Worm (Caenorhabditis elegans) whole organism, early embryonic: ENCODE measurements around the gene mam-2.

Source experiments
- B0310.2 ChIP-seq: sonication (generic microtip); optimal IDR thresholded peaks from 2 replicates; lab custom pipeline; 2016; ENCODE audit warnings: mild to moderate bottlenecking, missing genetic modification characterization, missing compliant biosample characterization
- F13C5.2 ChIP-seq: sonication (generic microtip); optimal IDR thresholded peaks from 2 replicates; lab custom pipeline; 2017; ENCODE audit warnings: mild to moderate bottlenecking, missing genetic modification characterization, inconsistent platforms, missing compliant biosample characterization
- aly-1 ChIP-seq: sonication (generic microtip); optimal IDR thresholded peaks from 2 replicates; lab custom pipeline; 2016; ENCODE audit warnings: missing genetic modification characterization, missing compliant biosample characterization
- ama-1 ChIP-seq: fragments of 150-350 bp; optimal IDR thresholded peaks from 2 replicates; lab custom pipeline; 2014
- ceh-13 ChIP-seq: fragments of 200-800 bp; sonication (Bioruptor generic); optimal IDR thresholded peaks from 2 replicates; lab custom pipeline; 2018; ENCODE audit warnings: mild to moderate bottlenecking, missing genetic modification characterization, missing compliant biosample characterization
- ceh-36 ChIP-seq: sonication (generic microtip); optimal IDR thresholded peaks from 2 replicates; lab custom pipeline; 2016; ENCODE audit warnings: missing genetic modification characterization, inconsistent platforms, missing compliant biosample characterization
- ets-7 ChIP-seq: sonication (generic microtip); optimal IDR thresholded peaks from 2 replicates; lab custom pipeline; 2016; ENCODE audit warnings: missing genotype, missing genetic modification characterization, missing compliant biosample characterization
- flt-1 ChIP-seq: fragments of 200-800 bp; sonication (Bioruptor generic); IDR thresholded peaks from 2 replicates; pipeline ENCODE4 v1.3.6; 2022; ENCODE audit warnings: missing genetic modification characterization, missing compliant biosample characterization
- hmbx-1 ChIP-seq: sonication (generic microtip); optimal IDR thresholded peaks from 2 replicates; lab custom pipeline; 2016; ENCODE audit warnings: mild to moderate bottlenecking, missing genetic modification characterization, missing compliant biosample characterization
- hmg-4 ChIP-seq: fragments of 200-800 bp; sonication (Bioruptor generic); optimal IDR thresholded peaks from 2 replicates; lab custom pipeline; 2018; ENCODE audit warnings: mild to moderate bottlenecking, missing genetic modification characterization, missing compliant biosample characterization
- hnd-1 ChIP-seq: sonication (generic microtip); optimal IDR thresholded peaks from 2 replicates; lab custom pipeline; 2016; ENCODE audit warnings: missing genetic modification characterization, missing compliant biosample characterization
- pes-1 ChIP-seq: fragments of 200-800 bp; sonication (Bioruptor generic); IDR thresholded peaks from 2 replicates; pipeline ENCODE4 v1.3.6; 2022; ENCODE audit warnings: missing genetic modification reagents, missing genetic modification characterization, missing compliant biosample characterization
- scrt-1 ChIP-seq: fragments of 200-800 bp; sonication (Bioruptor generic); IDR thresholded peaks from 2 replicates; pipeline ENCODE4 v1.3.6; 2022; ENCODE audit warnings: missing genetic modification characterization, missing compliant biosample characterization
- sea-1 ChIP-seq: fragments of 200-800 bp; sonication (Bioruptor generic); conservative IDR thresholded peaks from 2 replicates; pipeline ENCODE4 v1.3.6; 2022; ENCODE audit warnings: missing genetic modification characterization, missing compliant biosample characterization
- tbx-11 ChIP-seq: fragments of 200-800 bp; sonication (Bioruptor generic); IDR thresholded peaks from 2 replicates; pipeline ENCODE4 v1.3.6; 2022; ENCODE audit warnings: missing genetic modification characterization, missing compliant biosample characterization
- tbx-37 ChIP-seq: fragments of 200-800 bp; sonication (Bioruptor generic); conservative IDR thresholded peaks from 2 replicates; pipeline ENCODE4 v1.3.6; 2022; ENCODE audit warnings: missing genetic modification reagents, missing genetic modification characterization, missing compliant biosample characterization
- tra-4 ChIP-seq: sonication (generic microtip); optimal IDR thresholded peaks from 2 replicates; lab custom pipeline; 2017; ENCODE audit warnings: missing genetic modification characterization, missing compliant biosample characterization

mam-2 gene

DNA sequence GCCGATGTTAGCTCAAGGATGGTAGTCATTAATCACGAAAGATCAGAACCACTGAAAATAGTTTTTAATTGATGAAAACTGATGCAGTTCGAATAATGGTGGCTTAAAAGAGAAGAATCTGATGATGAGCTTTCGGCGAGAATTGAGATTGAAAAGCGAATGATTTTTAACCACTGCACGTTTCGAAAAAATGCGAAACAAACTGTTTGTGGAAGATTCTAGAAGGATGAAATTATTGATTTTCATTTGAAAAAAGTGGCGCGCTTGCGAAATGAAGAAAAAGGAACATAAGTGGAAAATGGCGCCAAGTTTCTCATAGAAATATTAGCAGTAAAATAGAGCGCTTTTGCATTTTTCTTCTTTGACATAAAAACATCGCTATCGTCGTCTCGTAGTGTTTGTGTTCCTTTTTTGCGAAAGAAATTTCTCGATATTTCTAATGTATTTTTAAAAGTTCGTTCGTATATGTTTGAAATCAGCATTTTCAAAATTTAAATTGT lies 11.9 kb downstream of the mam-2 start, which contains the start of gene uba-1:
uba-1 (minus strand) TSS at position 51 of the 500 bp plus-strand sequence.
- TF ChIP-seq tbx-37 (GFP tag; lab: Robert Waterston, UW) (no peak), ama-1 (lab: Kevin White, UChicago) (peak; percentile 61)

DNA sequence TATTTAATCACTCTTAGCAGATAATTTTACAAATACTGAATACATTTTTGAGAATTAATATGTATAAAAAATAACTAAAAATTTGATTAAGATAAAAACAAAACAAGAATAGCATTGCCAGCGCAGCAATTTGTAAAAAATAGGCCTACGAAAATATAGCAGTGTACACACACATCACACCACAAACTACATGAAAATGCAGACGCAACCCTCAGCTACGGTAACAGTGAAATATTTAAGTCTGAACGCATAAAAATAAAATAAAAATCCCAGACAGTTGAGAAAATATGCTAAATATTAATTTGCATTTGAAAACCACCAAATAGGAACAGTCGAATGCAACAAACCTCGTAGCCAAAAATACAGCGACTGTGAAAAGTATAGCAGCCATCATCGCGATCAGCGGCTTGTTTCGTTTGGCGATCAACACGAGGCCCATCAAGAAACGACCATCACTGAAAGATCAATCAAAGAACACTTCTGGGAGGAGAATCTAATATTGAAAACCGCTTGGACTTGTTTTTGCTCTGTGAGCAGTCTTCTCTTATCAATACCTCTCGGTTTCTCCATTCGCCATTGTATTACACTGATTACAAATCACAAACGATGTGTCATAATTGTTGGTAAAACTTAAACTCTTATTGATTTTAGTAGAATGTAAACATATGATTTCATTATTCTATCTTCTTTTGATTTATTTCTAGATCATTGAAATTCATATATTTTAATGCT lies 15.7 kb downstream of the mam-2 start, which contains the start of gene pyp-1:
pyp-1 (minus strand) TSS at position 439 of the 732 bp plus-strand sequence.
- no peak for TF ChIP-seq hmg-4 (GFP tag; lab: Kevin White, UChicago)
- TF ChIP-seq hmbx-1 (tag; lab: Kevin White, UChicago) = no peak
- TF ChIP-seq tbx-11 (GFP tag; lab: Robert Waterston, UW) = no peak
- TF ChIP-seq F13C5.2 (tag; lab: Kevin White, UChicago) = no peak
- TF ChIP-seq ama-1 (lab: Kevin White, UChicago) = no peak
- no peak for TF ChIP-seq scrt-1 (GFP tag; lab: Robert Waterston, UW)
- no peak for TF ChIP-seq ceh-36 (tag; lab: Kevin White, UChicago)
- no peak for TF ChIP-seq tbx-37 (GFP tag; lab: Robert Waterston, UW)
- TF ChIP-seq B0310.2 (tag; lab: Kevin White, UChicago) = no peak
- TF ChIP-seq ets-7 (tag; lab: Kevin White, UChicago) = no peak
- no peak for TF ChIP-seq pes-1 (GFP tag; lab: Robert Waterston, UW)

DNA sequence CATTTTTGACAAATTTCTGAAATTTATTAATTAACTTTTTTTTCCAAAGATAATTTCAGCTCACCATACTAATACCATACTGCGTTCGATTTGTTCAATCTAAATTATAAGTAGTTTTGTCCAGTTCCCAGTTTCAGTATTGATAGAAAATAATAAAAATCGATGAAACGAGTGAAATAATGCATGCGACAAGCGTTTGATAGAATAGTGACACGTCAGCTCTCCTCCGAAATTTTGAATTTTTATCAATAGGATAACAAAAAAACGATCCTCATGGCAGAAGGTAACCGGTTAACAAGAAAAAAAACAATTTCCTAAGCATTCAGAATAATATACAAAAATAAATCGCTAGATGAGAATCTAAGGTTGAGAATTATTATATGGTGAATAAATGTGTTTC lies 18.8 kb downstream of the mam-2 start, which contains the start of gene C47E12.3:
C47E12.3 (minus strand) TSS at position 101 of the 400 bp plus-strand sequence.
- TF ChIP-seq aly-1 (no peak), ets-7 (tag; lab: Kevin White, UChicago) (no peak), hmbx-1 (tag; lab: Kevin White, UChicago) (no peak), F13C5.2 (tag; lab: Kevin White, UChicago) (no peak), hmg-4 (GFP tag; lab: Kevin White, UChicago) (no peak), tbx-11 (GFP tag; lab: Robert Waterston, UW) (no peak)

DNA sequence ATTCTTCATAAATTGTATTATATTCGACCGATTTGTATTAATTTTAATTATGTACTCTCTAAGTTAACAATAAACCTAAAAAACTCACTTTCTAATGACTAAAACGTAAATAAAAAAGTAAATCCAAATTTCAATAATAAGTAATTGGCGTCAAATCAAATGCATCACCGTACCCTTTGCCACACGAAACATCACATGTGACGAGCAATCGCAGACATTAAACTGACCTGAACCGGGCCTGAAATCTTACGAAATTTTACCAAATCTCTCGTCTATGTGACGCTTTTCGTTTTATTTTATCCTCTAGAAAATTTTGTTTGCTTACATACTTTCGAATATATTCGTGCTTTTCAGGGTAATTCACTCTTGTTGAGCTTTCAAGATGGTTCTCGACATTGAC lies 20.4 kb downstream of the mam-2 start, which contains the start of the genes C47E12.2 and sars-1:
C47E12.2 (minus strand) TSS at position 131 of the 400 bp plus-strand sequence.
sars-1 (plus strand) TSS at position 355 of the 400 bp plus-strand sequence.
- no peak for TF ChIP-seq pes-1 (GFP tag; lab: Robert Waterston, UW)
- TF ChIP-seq tbx-11 (GFP tag; lab: Robert Waterston, UW) = no peak
- no peak for TF ChIP-seq hnd-1 (tag; lab: Kevin White, UChicago)
- no peak for TF ChIP-seq scrt-1 (GFP tag; lab: Robert Waterston, UW)
- TF ChIP-seq aly-1 = no peak
- no peak for TF ChIP-seq sea-1 (GFP tag; lab: Robert Waterston, UW)

DNA sequence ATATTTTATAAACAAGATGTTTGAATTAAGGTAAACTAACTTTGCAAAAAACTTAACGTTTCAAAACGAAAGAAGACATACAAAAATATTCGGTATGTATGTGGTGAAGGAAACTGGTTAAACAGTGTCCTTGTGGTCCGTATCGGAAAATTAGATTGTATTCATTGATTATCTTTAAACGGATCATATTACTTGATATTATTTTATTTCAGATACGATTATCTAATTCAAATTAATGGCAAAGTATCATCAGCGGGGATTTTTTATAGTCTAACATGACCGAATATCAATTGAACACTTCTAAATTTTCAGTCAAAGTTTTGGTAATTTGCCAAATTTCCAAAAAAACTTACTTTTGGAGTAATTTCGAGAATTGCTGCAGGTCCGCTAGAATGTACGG lies 23.8 kb downstream of the mam-2 start, which contains the start of gene C47E12.13:
C47E12.13 (minus strand) TSS at position 101 of the 400 bp plus-strand sequence.
- TF ChIP-seq flt-1 (GFP tag; lab: Robert Waterston, UW) (no peak), scrt-1 (GFP tag; lab: Robert Waterston, UW) (no peak), tbx-11 (GFP tag; lab: Robert Waterston, UW) (no peak), pes-1 (GFP tag; lab: Robert Waterston, UW) (no peak), ets-7 (tag; lab: Kevin White, UChicago) (no peak), ceh-36 (tag; lab: Kevin White, UChicago) (no peak), hmg-4 (GFP tag; lab: Kevin White, UChicago) (no peak), tra-4 (tag; lab: Kevin White, UChicago) (no peak), ama-1 (lab: Kevin White, UChicago) (no peak), sea-1 (GFP tag; lab: Robert Waterston, UW) (no peak), tbx-37 (GFP tag; lab: Robert Waterston, UW) (no peak), F13C5.2 (tag; lab: Kevin White, UChicago) (no peak), hnd-1 (tag; lab: Kevin White, UChicago) (no peak), aly-1 (no peak), ceh-13 (GFP tag; lab: Kevin White, UChicago) (no peak), hmbx-1 (tag; lab: Kevin White, UChicago) (no peak), B0310.2 (tag; lab: Kevin White, UChicago) (no peak)

DNA sequence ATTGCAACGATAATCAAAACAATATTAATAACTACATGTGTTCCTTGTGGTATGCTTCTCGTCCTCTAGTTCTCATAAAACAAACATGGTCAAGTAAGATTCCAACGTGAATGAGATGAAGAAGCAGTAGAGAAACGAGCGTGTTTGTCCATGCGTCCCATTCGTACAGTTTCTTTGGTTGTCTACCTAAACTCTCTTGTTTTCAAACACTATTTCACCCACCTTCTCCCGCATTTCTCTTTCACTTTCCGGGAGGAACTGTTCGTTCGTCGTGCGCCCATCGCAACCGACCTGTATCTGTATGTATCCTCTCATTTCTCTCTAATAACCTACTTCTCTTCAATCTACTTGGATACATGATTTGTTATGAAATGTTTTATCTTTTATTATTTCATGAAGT lies 24.8 kb downstream of the mam-2 start:
- TF ChIP-seq hnd-1 (tag; lab: Kevin White, UChicago) (no peak), sea-1 (GFP tag; lab: Robert Waterston, UW) (no peak), pes-1 (GFP tag; lab: Robert Waterston, UW) (no peak), ama-1 (lab: Kevin White, UChicago) (no peak), hmbx-1 (tag; lab: Kevin White, UChicago) (no peak), flt-1 (GFP tag; lab: Robert Waterston, UW) (no peak), ceh-13 (GFP tag; lab: Kevin White, UChicago) (no peak), hmg-4 (GFP tag; lab: Kevin White, UChicago) (no peak), aly-1 (no peak), ets-7 (tag; lab: Kevin White, UChicago) (no peak), scrt-1 (GFP tag; lab: Robert Waterston, UW) (no peak), ceh-36 (tag; lab: Kevin White, UChicago) (no peak), tra-4 (tag; lab: Kevin White, UChicago) (no peak), F13C5.2 (tag; lab: Kevin White, UChicago) (no peak), tbx-37 (GFP tag; lab: Robert Waterston, UW) (no peak)

DNA sequence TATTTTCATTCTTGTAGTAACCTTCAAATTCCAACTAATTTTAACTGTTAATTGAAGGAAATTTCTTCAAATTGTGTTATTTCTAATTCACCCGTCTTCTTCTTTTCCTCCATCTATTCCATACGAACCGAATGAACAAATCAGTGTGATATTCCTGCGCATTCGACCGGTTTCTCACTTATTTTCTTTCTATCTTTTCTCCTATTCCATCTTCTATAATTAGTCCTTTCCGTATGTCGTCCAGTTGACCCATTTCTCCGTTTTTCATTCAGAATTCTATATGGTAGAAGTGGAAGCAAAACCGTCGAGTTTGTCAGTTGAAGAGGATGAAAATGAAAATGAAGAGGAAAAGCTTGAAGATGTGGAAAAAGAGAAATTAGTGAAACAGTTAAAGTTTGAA lies 26.5 kb downstream of the mam-2 start, which contains the start of gene magu-4:
magu-4 (plus strand) TSS at position 218 of the 400 bp plus-strand sequence.
- TF ChIP-seq ama-1 (lab: Kevin White, UChicago) = no peak
- no peak for TF ChIP-seq tbx-11 (GFP tag; lab: Robert Waterston, UW)
- no peak for TF ChIP-seq hnd-1 (tag; lab: Kevin White, UChicago)
- TF ChIP-seq F13C5.2 (tag; lab: Kevin White, UChicago) = no peak
- no peak for TF ChIP-seq hmg-4 (GFP tag; lab: Kevin White, UChicago)
- TF ChIP-seq scrt-1 (GFP tag; lab: Robert Waterston, UW) = no peak
- no peak for TF ChIP-seq hmbx-1 (tag; lab: Kevin White, UChicago)
- TF ChIP-seq pes-1 (GFP tag; lab: Robert Waterston, UW) = no peak
- TF ChIP-seq tra-4 (tag; lab: Kevin White, UChicago) = no peak
- TF ChIP-seq ets-7 (tag; lab: Kevin White, UChicago) = no peak
